Fruit fly (Drosophila melanogaster): ENCODE measurements around the gene mbo.
A peak's percentile ranks its signal among the peaks of the same experiment; 100 is the strongest.

The mbo gene

dm6 chr3R:12627691-12628148 is 51.1 kb downstream of the mbo start, which contains the start of the genes Vha55 and Snx3 (continued):
- TF ChIP-seq pros (GFP tag; optimal IDR thresholded peaks at IDR 0.05) (no peak), CG15011 (GFP tag; optimal IDR thresholded peaks at IDR 0.05) (no peak), CG14710 (tag; optimal IDR thresholded peaks at IDR 0.05) (peak; percentile 88), CG15269 (tag; optimal IDR thresholded peaks at IDR 0.05) (no peak), CG9797 (GFP tag; optimal IDR thresholded peaks at IDR 0.05) (peak; percentile 95), MESR4 (GFP tag; optimal IDR thresholded peaks at IDR 0.05) (peak; percentile 91), Doc3 (GFP tag; IDR thresholded peaks at IDR 0.05; ENCODE audit: partially characterized antibody) (no peak), ham (GFP tag; IDR thresholded peaks at IDR 0.05) (no peak), lbe (GFP tag; optimal IDR thresholded peaks at IDR 0.05) (peak; percentile 70), CG11093 (GFP tag; IDR thresholded peaks at IDR 0.05) (no peak), Dbx (GFP tag; IDR thresholded peaks at IDR 0.05) (no peak), Dp (GFP tag; optimal IDR thresholded peaks at IDR 0.05) (peak; percentile 67), Gug (GFP tag; IDR thresholded peaks at IDR 0.05) (peak; percentile 78), oc (tag; optimal IDR thresholded peaks at IDR 0.05) (peak; percentile 22), CG1602 (GFP tag; optimal IDR thresholded peaks at IDR 0.05) (peak; percentile 60), CG7271 (tag; optimal IDR thresholded peaks at IDR 0.05) (peak; percentile 16), vfl (GFP tag; optimal IDR thresholded peaks at IDR 0.05) (peak; percentile 88), Sin3A (optimal IDR thresholded peaks at IDR 0.05) (peak; percentile 92), stwl (tag; optimal IDR thresholded peaks at IDR 0.05) (peak; percentile 99), row (GFP tag; IDR thresholded peaks at IDR 0.05) (no peak), CG11560 (tag; IDR thresholded peaks at IDR 0.05) (no peak), CG18619 (GFP tag; optimal IDR thresholded peaks at IDR 0.05) (peak; percentile 45), br (optimal IDR thresholded peaks at IDR 0.05) (no peak), kni (GFP tag; optimal IDR thresholded peaks at IDR 0.05) (no peak), abd-A (tag; optimal IDR thresholded peaks at IDR 0.05) (no peak), Jarid2 (GFP tag; optimal IDR thresholded peaks at IDR 0.05) (peak; percentile 56), Fer3 (tag; optimal IDR thresholded peaks at IDR 0.05) (peak; percentile 57), Taf1 (GFP tag; IDR thresholded peaks at IDR 0.05) (no peak), ato (GFP tag; IDR thresholded peaks at IDR 0.05; ENCODE audit: partially characterized antibody) (no peak), Rfx (GFP tag; IDR thresholded peaks at IDR 0.05) (no peak), CG3065 (GFP tag; optimal IDR thresholded peaks at IDR 0.05) (peak; percentile 67), Camta (GFP tag; optimal IDR thresholded peaks at IDR 0.05) (peak; percentile 83), GATAe (GFP tag; conservative IDR thresholded peaks at IDR 0.05) (no peak), CG2678 (tag; optimal IDR thresholded peaks at IDR 0.05) (peak; percentile 34), CG17328 (GFP tag; IDR thresholded peaks at IDR 0.05) (no peak), slbo (GFP tag; IDR thresholded peaks at IDR 0.05) (no peak), CG8944 (GFP tag; optimal IDR thresholded peaks at IDR 0.05) (peak; percentile 84), seq (GFP tag; IDR thresholded peaks at IDR 0.05) (no peak), CG5180 (GFP tag; optimal IDR thresholded peaks at IDR 0.05) (no peak), Aef1 (GFP tag; IDR thresholded peaks at IDR 0.05) (no peak), h (optimal IDR thresholded peaks at IDR 0.05) (no peak), bowl (GFP tag; IDR thresholded peaks at IDR 0.05) (no peak), ems (GFP tag; optimal IDR thresholded peaks at IDR 0.05) (peak; percentile 66), ab (GFP tag; optimal IDR thresholded peaks at IDR 0.05) (peak; percentile 21), CG17912 (GFP tag; optimal IDR thresholded peaks at IDR 0.05) (peak; percentile 69), sim (GFP tag; IDR thresholded peaks at IDR 0.05) (no peak), C15 (GFP tag; IDR thresholded peaks at IDR 0.05) (no peak), HLH54F (GFP tag; optimal IDR thresholded peaks at IDR 0.05) (peak; percentile 91), Fer2 (tag; optimal IDR thresholded peaks at IDR 0.05) (peak; percentile 18), ci (GFP tag; IDR thresholded peaks at IDR 0.05) (no peak), CG12071 (GFP tag; optimal IDR thresholded peaks at IDR 0.05) (peak; percentile 21), gcm2 (GFP tag; optimal IDR thresholded peaks at IDR 0.05) (peak; percentile 21), CG7987 (GFP tag; optimal IDR thresholded peaks at IDR 0.05) (peak; percentile 88)
